Fruit fly (Drosophila melanogaster) ovary, adult (tissue): Measurements from ENCODE around the gene CG3702.

Source experiments
- CG17801 ChIP-seq: fragments of 200-800 bp; optimal IDR thresholded peaks from 2 replicates; lab custom pipeline; 2019; ENCODE audit warnings: missing biosample characterization, mild to moderate bottlenecking, missing genetic modification characterization, moderate library complexity; ENCODE audit not compliant: partially characterized antibody

CG3702 gene

dm6 chr2L:4226792-4227191 is at the start of gene CG3702:
TSS of gene CG3702 (minus strand) at chr2L:4227097.
- no peak for TF ChIP-seq CG17801

- TF ChIP-seq CG17801 = no peak
Observed at dm6 chr2L:4257272-4257671, 30.4 kb upstream of the CG3702 start, which contains the start of gene CG15425. TSS of gene CG15425 (plus strand) at chr2L:4257572.

DNA sequence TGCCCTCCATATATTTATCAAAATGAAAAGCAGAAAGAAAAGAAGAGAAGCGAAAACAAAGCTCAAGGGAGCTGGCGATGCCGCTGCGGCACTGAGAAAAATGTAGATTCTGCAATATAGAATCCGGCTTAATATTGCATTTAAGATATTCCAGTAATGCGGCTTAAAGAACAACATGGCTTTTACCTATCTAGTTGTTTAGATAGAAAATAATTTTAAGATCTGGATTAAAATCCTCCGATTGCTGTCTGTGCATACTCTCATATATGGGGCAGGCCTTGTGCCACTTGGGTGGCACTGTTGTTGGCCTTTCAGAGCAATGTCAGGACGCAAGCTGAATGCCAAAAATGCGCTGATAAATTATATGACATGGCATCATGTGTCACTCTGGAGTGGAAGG is 28.0 kb upstream of the CG3702 start:
- no peak for TF ChIP-seq CG17801

DNA sequence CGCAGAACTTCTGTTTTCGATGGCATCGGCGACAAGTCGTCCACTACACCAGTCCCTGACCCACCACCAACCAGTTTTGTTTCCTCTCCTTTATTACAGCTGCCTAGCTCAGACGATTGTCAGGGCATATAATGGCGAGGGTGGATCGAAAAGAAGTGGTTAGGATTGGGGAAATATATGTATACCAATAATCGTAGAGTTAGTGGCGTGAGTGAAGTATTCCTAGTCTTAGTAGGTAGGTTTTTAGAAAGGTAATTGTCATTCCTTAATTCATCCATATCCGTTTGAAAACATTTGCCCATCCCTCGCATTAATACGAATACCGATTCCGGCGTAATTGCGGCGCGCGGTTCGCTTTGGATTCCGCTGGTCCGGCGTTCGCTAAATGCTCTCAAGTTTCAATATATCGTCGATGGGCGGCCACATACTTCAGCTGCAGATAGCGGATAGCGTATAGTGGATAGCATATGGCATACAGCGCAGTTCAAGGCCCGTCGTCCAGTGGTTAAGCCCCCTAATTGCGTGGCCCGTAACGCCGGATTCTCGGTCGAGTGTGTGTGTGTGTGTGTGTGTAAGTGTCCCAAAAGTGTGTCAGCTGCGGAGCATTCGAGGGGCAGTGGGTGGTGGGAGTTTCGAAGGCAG is 26.1 kb upstream of the CG3702 start:
- TF ChIP-seq CG17801 = no peak

DNA sequence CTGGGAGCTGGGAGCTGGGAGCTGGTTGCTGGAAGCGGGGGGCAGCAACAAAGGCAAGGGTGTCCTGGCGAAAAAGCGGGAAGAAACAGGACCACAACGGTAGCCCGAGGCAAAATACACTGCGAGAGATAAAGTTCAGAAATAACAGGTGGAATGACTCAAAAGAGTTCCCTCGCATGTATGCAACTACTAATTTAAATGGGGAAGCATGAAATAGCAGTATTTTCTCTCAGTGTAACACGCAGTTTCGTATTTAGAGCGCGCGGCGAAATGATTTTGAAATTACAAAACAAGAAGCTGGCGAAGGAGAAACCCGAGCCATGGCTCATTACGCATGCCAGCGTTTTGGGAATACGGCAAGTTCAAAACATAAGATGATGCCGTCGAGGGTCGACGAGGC is 21.4 kb upstream of the CG3702 start:
- TF ChIP-seq CG17801 = no peak

dm6 chr2L:4246376-4246775 is 19.5 kb upstream of the CG3702 start:
- no peak for TF ChIP-seq CG17801

DNA sequence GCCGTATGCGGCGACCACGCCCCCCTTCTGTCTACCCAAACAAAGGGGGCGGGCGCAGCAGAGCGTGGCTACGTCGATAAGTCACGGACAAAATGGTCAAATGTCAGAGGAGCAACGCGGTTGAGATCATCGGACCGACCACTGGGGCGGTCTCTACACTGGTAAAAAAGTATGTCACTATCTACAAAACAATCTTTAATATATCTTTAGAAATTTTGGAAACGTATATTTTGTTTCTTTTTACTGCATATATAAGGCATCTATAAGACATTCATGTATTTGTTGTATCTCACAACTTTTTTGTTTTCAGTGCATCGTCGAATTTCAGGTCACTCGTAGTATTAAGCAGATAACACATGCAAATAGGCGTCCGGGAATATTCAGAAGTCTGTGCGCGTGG is 14.6 kb upstream of the CG3702 start:
- TF ChIP-seq CG17801 = no peak

DNA sequence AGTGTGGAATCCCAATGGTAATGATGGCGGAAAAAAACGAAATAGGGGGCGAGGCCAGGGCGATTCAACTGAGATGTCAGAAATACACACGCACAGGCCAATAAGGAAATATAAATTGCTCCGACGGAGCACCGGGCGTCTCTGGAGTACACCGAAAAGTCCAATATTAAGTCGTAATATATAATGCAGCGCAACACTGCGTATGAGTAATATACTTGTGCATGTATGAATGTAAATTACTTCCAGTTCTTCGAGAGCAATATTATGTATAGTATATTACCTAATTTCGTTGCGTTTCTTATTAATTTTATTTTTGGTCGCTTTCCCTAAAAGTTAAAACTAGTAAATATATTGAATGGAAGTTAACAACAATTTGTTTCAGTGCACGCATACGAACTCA is 3.7 kb upstream of the CG3702 start:
- TF ChIP-seq CG17801 = no peak

- TF ChIP-seq CG17801 = peak; percentile 40
Observed at dm6 chr2L:4227546-4227945, 649 bp upstream of the CG3702 start, which contains the start of gene RpL40. TSS of gene RpL40 (plus strand) at chr2L:4227699.

DNA sequence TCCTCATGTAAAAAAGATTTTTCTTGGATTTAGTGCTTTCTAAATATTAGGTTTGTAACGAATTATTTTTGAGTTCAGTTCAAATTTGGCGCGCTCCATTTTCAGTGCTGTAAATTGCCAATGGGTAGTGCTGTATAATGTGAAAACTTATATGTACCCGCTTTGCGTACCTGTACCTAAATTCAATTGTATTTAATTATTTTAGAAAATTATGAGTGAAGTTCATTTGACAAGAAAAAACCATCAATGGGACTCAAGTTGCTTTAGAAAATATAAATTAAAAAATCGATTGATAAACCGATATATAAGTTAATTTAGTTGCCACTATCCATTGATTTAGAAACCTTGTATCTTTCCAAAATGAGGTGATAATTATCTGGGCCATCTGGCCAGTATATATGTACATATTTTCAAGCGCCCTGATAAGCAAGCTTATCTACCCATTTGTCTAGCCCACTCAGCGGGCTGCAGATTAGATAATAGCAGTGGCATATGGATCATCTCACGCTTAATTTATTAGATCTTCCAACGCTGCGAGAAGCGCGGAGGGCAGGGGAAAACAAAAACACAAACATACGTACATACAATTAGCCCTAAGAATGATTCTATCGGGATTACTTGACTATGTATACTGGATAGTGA is 2.6 kb downstream of the CG3702 start:
- TF ChIP-seq CG17801 = no peak

DNA sequence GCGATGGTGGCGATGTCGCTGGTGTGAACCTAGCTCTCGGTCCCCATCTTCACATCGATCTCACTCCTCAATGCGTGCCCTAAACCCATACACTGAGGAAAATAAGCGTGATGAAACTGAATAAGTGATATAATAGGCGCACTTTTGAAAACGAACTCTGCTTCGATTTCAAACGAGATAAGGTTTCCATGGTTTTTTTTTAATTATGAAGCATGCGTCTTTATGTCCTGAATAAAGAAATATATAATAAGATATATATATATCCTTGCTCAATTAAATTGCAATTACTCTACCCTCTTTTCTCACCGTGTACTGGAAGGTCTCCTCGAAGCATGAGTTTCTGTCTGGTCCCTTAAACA is 4.0 kb downstream of the CG3702 start:
- no peak for TF ChIP-seq CG17801

DNA sequence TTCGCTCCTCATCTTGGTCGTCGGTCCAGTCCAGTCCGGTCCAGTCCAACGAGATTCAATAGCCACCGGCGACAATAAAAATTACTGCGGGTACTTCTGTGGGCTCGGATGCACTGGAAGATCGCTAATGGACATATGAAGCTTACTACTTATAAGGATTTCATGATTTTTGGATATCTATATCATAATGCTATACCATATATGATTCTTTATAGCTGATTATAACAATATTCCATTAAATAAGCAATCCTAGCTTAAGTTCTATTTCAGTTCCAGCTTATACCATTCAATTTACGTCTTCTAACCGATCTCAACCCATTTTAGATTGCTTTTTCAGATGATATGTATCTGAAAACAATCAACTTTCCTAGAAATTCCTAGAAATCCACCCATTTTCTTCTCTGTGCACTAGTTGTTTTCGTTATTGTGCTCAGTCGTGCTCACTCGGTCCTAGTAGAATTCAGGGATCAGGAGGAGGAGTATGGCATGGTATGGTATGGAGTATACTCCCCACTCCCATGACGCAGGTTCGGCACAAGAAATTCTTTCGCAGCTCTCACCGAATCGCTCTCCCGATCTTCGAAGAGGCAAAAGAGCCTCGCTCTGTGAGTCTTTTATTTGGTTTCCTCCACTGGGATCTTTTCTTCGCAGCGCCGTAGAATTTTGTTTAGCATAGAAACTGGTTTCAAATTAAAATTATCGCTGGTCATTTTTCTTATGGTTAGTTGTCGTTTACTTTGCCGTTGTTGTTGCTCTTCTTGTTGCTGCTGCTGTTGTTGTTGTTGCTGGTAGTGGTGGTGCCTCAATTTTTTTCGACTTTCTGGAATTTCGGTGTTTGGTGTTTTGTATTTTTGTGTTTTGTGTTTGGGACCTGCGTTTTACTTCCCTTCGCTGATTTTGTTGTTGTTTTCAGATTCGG is 4.6 kb downstream of the CG3702 start:
- TF ChIP-seq CG17801 = no peak

dm6 chr2L:4221354-4222001 is 5.4 kb downstream of the CG3702 start, which contains the start of gene ft:
TSS of gene ft (minus strand) at chr2L:4221796.
- TF ChIP-seq CG17801 = no peak

- TF ChIP-seq CG17801 = no peak
Observed at dm6 chr2L:4218820-4219219, 8.1 kb downstream of the CG3702 start.

- no peak for TF ChIP-seq CG17801
Observed at dm6 chr2L:4211335-4211753, 15.6 kb downstream of the CG3702 start.

- no peak for TF ChIP-seq CG17801
Observed at dm6 chr2L:4197913-4198319, 29.0 kb downstream of the CG3702 start, which contains the start of gene Naprt. TSS of gene Naprt (minus strand) at chr2L:4198071.
